Worm (Caenorhabditis elegans): ENCODE results near the gene F53B3.5.

Gene F53B3.5

ce11 chrX:2879529-2880265, at the start of gene F53B3.5:
F53B3.5 (minus strand) TSS chrX:2879579.
- TF ChIP-seq dao-5 (tag; optimal IDR thresholded peaks at IDR 0.05) (no peak), him-1 (tag; optimal IDR thresholded peaks at IDR 0.05) (no peak), W03F9.2 (tag; optimal IDR thresholded peaks at IDR 0.05) (no peak)

- TF ChIP-seq W03F9.2 (tag; optimal IDR thresholded peaks at IDR 0.05) (no peak), dao-5 (tag; optimal IDR thresholded peaks at IDR 0.05) (no peak), him-1 (tag; optimal IDR thresholded peaks at IDR 0.05) (no peak)
These were observed 48.7 kb upstream of the F53B3.5 start for ce11 chrX:2928089-2928488.

- no peak for TF ChIP-seq W03F9.2 (tag; optimal IDR thresholded peaks at IDR 0.05)
- no peak for TF ChIP-seq him-1 (tag; optimal IDR thresholded peaks at IDR 0.05)
- no peak for TF ChIP-seq dao-5 (tag; optimal IDR thresholded peaks at IDR 0.05)
These were observed 48.2 kb upstream of the F53B3.5 start for ce11 chrX:2927576-2927975.

- TF ChIP-seq W03F9.2 (tag; optimal IDR thresholded peaks at IDR 0.05): no peak
- TF ChIP-seq dao-5 (tag; optimal IDR thresholded peaks at IDR 0.05): no peak
- TF ChIP-seq him-1 (tag; optimal IDR thresholded peaks at IDR 0.05): no peak
These were observed 46.6 kb upstream of the F53B3.5 start for ce11 chrX:2925950-2926349.

ce11 chrX:2924438-2924837, 45.1 kb upstream of the F53B3.5 start:
- TF ChIP-seq dao-5 (tag; optimal IDR thresholded peaks at IDR 0.05): no peak

ce11 chrX:2923888-2924287, 44.5 kb upstream of the F53B3.5 start, which contains the start of gene hst-3.2:
hst-3.2 (minus strand) TSS chrX:2923988.
- TF ChIP-seq him-1 (tag; optimal IDR thresholded peaks at IDR 0.05) (no peak), W03F9.2 (tag; optimal IDR thresholded peaks at IDR 0.05) (no peak), dao-5 (tag; optimal IDR thresholded peaks at IDR 0.05) (no peak)

ce11 chrX:2922602-2923203, 43.3 kb upstream of the F53B3.5 start:
- TF ChIP-seq him-1 (tag; optimal IDR thresholded peaks at IDR 0.05) (no peak), dao-5 (tag; optimal IDR thresholded peaks at IDR 0.05) (no peak), W03F9.2 (tag; optimal IDR thresholded peaks at IDR 0.05) (no peak)

- TF ChIP-seq W03F9.2 (tag; optimal IDR thresholded peaks at IDR 0.05) (no peak), dao-5 (tag; optimal IDR thresholded peaks at IDR 0.05) (no peak), him-1 (tag; optimal IDR thresholded peaks at IDR 0.05) (no peak)
These were observed 42.4 kb upstream of the F53B3.5 start for ce11 chrX:2921737-2922136.

- TF ChIP-seq W03F9.2 (tag; optimal IDR thresholded peaks at IDR 0.05) (no peak), dao-5 (tag; optimal IDR thresholded peaks at IDR 0.05) (no peak), him-1 (tag; optimal IDR thresholded peaks at IDR 0.05) (no peak)
These were observed 41.1 kb upstream of the F53B3.5 start for ce11 chrX:2920456-2920855.

ce11 chrX:2919488-2919887, 40.1 kb upstream of the F53B3.5 start:
- TF ChIP-seq W03F9.2 (tag; optimal IDR thresholded peaks at IDR 0.05) (no peak), dao-5 (tag; optimal IDR thresholded peaks at IDR 0.05) (no peak)

- TF ChIP-seq W03F9.2 (tag; optimal IDR thresholded peaks at IDR 0.05) (no peak), dao-5 (tag; optimal IDR thresholded peaks at IDR 0.05) (no peak), him-1 (tag; optimal IDR thresholded peaks at IDR 0.05) (no peak)
These were observed 33.3 kb upstream of the F53B3.5 start for ce11 chrX:2912689-2913088.

ce11 chrX:2909227-2909626, 29.8 kb upstream of the F53B3.5 start, which contains the start of gene nmy-1:
nmy-1 (plus strand) TSS chrX:2909527.
- TF ChIP-seq him-1 (tag; optimal IDR thresholded peaks at IDR 0.05) (no peak), W03F9.2 (tag; optimal IDR thresholded peaks at IDR 0.05) (no peak), dao-5 (tag; optimal IDR thresholded peaks at IDR 0.05) (no peak)

ce11 chrX:2907296-2907873, 28.0 kb upstream of the F53B3.5 start:
- TF ChIP-seq W03F9.2 (tag; optimal IDR thresholded peaks at IDR 0.05) (no peak), dao-5 (tag; optimal IDR thresholded peaks at IDR 0.05) (no peak)

- no peak for TF ChIP-seq W03F9.2 (tag; optimal IDR thresholded peaks at IDR 0.05)
- no peak for TF ChIP-seq him-1 (tag; optimal IDR thresholded peaks at IDR 0.05)
- TF ChIP-seq dao-5 (tag; optimal IDR thresholded peaks at IDR 0.05): no peak
These were observed 26.8 kb upstream of the F53B3.5 start for ce11 chrX:2906062-2906732.
